Worm (Caenorhabditis elegans) whole organism, L4/young adult: ENCODE results near the gene str-84.

Experiments
- dao-5 ChIP-seq: sonication (generic microtip); optimal IDR thresholded peaks from 2 replicates; lab custom pipeline; 2016; ENCODE audit warnings: missing genotype, missing genetic modification characterization, moderate library complexity, missing compliant biosample characterization
- him-1 ChIP-seq: sonication (generic microtip); optimal IDR thresholded peaks from 2 replicates; lab custom pipeline; 2016; ENCODE audit warnings: missing genotype, missing genetic modification reagents, missing genetic modification characterization, missing compliant biosample characterization

DNA sequence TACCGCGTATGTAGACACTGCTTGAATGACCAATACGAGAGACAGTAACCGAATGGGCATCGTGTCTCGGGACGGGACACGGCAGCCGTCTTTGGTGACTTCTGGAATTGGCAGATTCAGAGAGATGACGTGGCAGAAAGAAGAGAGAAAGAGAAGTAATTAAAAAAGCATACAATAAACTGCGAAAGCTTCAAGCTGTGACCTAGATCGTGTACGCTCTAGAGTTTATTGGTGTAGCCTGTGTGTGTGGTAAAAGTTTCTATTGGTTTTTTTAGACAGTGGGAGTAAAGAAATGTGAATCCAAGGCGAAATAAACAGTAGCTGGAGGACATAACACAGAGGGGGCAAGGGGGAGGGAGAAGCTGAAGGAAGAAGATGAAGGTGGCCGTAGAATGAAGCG, 36.8 kb downstream of the str-84 start, which contains the start of gene T19A5.3:
- TF ChIP-seq him-1 (no peak), dao-5 (tag; lab: Kevin White, UChicago) (no peak)
